Fruit fly (Drosophila melanogaster): Measurements from ENCODE around the gene CG2003.

dm6 chr3R:31956264-31956663 is 21.7 kb upstream of the CG2003 start:
- TF ChIP-seq psq (optimal IDR thresholded peaks at IDR 0.05), result no peak
- TF ChIP-seq pan (optimal IDR thresholded peaks at IDR 0.05), result no peak

All from whole organism.